Worm (Caenorhabditis elegans) whole organism, L3 larva: ENCODE results near the gene C29E4.13.

ENCODE experiments used
- ZK546.5 ChIP-seq: sonication (generic microtip); optimal IDR thresholded peaks from 2 replicates; lab custom pipeline; 2017; ENCODE audit warnings: missing biosample characterization, missing genetic modification characterization
- aly-2 ChIP-seq: fragments of 150-350 bp; optimal IDR thresholded peaks from 2 replicates; lab custom pipeline; 2014; ENCODE audit warnings: missing biosample characterization, missing genetic modification characterization
- ama-1 ChIP-seq: fragments of 150-350 bp; optimal IDR thresholded peaks from 2 replicates; lab custom pipeline; 2018
- ceh-28 ChIP-seq: fragments of 150-350 bp; optimal IDR thresholded peaks from 2 replicates; lab custom pipeline; 2014; ENCODE audit warnings: missing biosample characterization, missing genetic modification reagents, missing genetic modification characterization
- ceh-82 ChIP-seq: fragments of 150-350 bp; optimal IDR thresholded peaks from 2 replicates; lab custom pipeline; 2014; ENCODE audit warnings: missing biosample characterization, missing genetic modification characterization
- ceh-9 ChIP-seq: sonication (generic microtip); optimal IDR thresholded peaks from 2 replicates; lab custom pipeline; 2018; ENCODE audit warnings: missing biosample characterization, missing genetic modification characterization
- daf-12 ChIP-seq: fragments of 150-350 bp; optimal IDR thresholded peaks from 2 replicates; lab custom pipeline; 2014; ENCODE audit warnings: missing biosample characterization, missing genetic modification reagents, missing genetic modification characterization
- egl-27 ChIP-seq: sonication (generic microtip); optimal IDR thresholded peaks from 4 replicates; lab custom pipeline; 2017; ENCODE audit warnings: missing biosample characterization, missing genetic modification reagents, missing genetic modification characterization
- egl-5 ChIP-seq: fragments of 150-350 bp; optimal IDR thresholded peaks from 2 replicates; lab custom pipeline; 2017; ENCODE audit warnings: missing biosample characterization, missing genetic modification reagents, missing genetic modification characterization, inconsistent platforms
- elt-1 ChIP-seq: fragments of 150-350 bp; optimal IDR thresholded peaks from 2 replicates; lab custom pipeline; 2014; ENCODE audit warnings: missing biosample characterization, missing genetic modification characterization
- elt-3 ChIP-seq, 3 experiments: fragments of 150-350 bp in 1 of 3; sonication (generic microtip) in 2 of 3; optimal IDR thresholded peaks; 2 replicates in 2 of 3; 4 replicates in 1 of 3; lab custom pipeline; 2014 to 2017; ENCODE audit warnings: missing biosample characterization in 3 of 3, missing genetic modification characterization in 3 of 3
- eor-1 ChIP-seq, 2 experiments: fragments of 150-350 bp; optimal IDR thresholded peaks; 2 replicates each; lab custom pipeline; 2014 to 2018; ENCODE audit warnings: missing biosample characterization in 2 of 2, missing genetic modification characterization in 2 of 2
- fos-1 ChIP-seq: fragments of 150-350 bp; optimal IDR thresholded peaks from 2 replicates; lab custom pipeline; 2014; ENCODE audit warnings: missing biosample characterization, missing genetic modification characterization
- jun-1 ChIP-seq: fragments of 150-350 bp; optimal IDR thresholded peaks from 2 replicates; lab custom pipeline; 2014; ENCODE audit warnings: missing biosample characterization, missing genetic modification reagents, missing genetic modification characterization
- lin-15B ChIP-seq: fragments of 150-350 bp; optimal IDR thresholded peaks from 2 replicates; lab custom pipeline; 2014; ENCODE audit warnings: missing biosample characterization, missing genetic modification characterization
- lin-39 ChIP-seq: fragments of 150-350 bp; optimal IDR thresholded peaks from 2 replicates; lab custom pipeline; 2018; ENCODE audit warnings: missing biosample characterization, missing genetic modification reagents, missing genetic modification characterization
- lsy-12 ChIP-seq: sonication (generic microtip); optimal IDR thresholded peaks from 2 replicates; lab custom pipeline; 2016; ENCODE audit warnings: mild to moderate bottlenecking, missing genetic modification characterization, missing compliant biosample characterization
- mdl-1 ChIP-seq: fragments of 150-350 bp; optimal IDR thresholded peaks from 2 replicates; lab custom pipeline; 2014; ENCODE audit warnings: missing biosample characterization, missing genetic modification characterization
- mml-1 ChIP-seq: fragments of 150-350 bp; sonication (generic microtip); optimal IDR thresholded peaks from 3 replicates; lab custom pipeline; 2014; ENCODE audit warnings: missing biosample characterization, missing genetic modification characterization
- nhr-11 ChIP-seq: fragments of 150-350 bp; optimal IDR thresholded peaks from 2 replicates; lab custom pipeline; 2014; ENCODE audit warnings: missing biosample characterization, missing genetic modification characterization
- nhr-12 ChIP-seq: fragments of 150-350 bp; optimal IDR thresholded peaks from 2 replicates; lab custom pipeline; 2014; ENCODE audit warnings: missing biosample characterization, missing genetic modification characterization
- nhr-23 ChIP-seq: fragments of 150-350 bp; optimal IDR thresholded peaks from 2 replicates; lab custom pipeline; 2014; ENCODE audit warnings: missing biosample characterization, missing genetic modification reagents, missing genetic modification characterization
- nhr-25 ChIP-seq: sonication (generic microtip); optimal IDR thresholded peaks from 2 replicates; lab custom pipeline; 2017; ENCODE audit warnings: missing biosample characterization, missing genetic modification characterization
- nhr-28 ChIP-seq: fragments of 150-350 bp; optimal IDR thresholded peaks from 2 replicates; lab custom pipeline; 2014; ENCODE audit warnings: missing biosample characterization, missing genetic modification characterization
- nhr-43 ChIP-seq: sonication (generic microtip); optimal IDR thresholded peaks from 2 replicates; lab custom pipeline; 2016; ENCODE audit warnings: mild to moderate bottlenecking, missing genetic modification characterization, missing compliant biosample characterization; ENCODE audit not compliant: poor library complexity, severe bottlenecking
- nhr-67 ChIP-seq: fragments of 150-350 bp; optimal IDR thresholded peaks from 2 replicates; lab custom pipeline; 2014; ENCODE audit warnings: missing biosample characterization, missing genetic modification characterization
- nhr-76 ChIP-seq: fragments of 150-350 bp; sonication (generic microtip); optimal IDR thresholded peaks from 5 replicates; lab custom pipeline; 2014; ENCODE audit warnings: missing biosample characterization, missing genetic modification characterization
- skn-1 ChIP-seq: fragments of 150-350 bp; optimal IDR thresholded peaks from 2 replicates; lab custom pipeline; 2014; ENCODE audit warnings: missing biosample characterization, missing genetic modification characterization
- snpc-4 ChIP-seq: fragments of 150-350 bp; optimal IDR thresholded peaks from 2 replicates; lab custom pipeline; 2014; ENCODE audit warnings: missing biosample characterization, missing genetic modification characterization
- unc-39 ChIP-seq: sonication (generic microtip); optimal IDR thresholded peaks from 4 replicates; lab custom pipeline; 2017; ENCODE audit warnings: missing biosample characterization, missing genetic modification characterization
- unc-62 ChIP-seq: fragments of 150-350 bp; sonication (generic microtip); optimal IDR thresholded peaks from 4 replicates; lab custom pipeline; 2014; ENCODE audit warnings: missing biosample characterization, missing genetic modification reagents, missing genetic modification characterization
- zag-1 ChIP-seq: fragments of 150-350 bp; optimal IDR thresholded peaks from 2 replicates; lab custom pipeline; 2014; ENCODE audit warnings: missing biosample characterization, missing genetic modification characterization
- ztf-11 ChIP-seq: fragments of 150-350 bp; optimal IDR thresholded peaks from 2 replicates; lab custom pipeline; 2014; ENCODE audit warnings: missing biosample characterization, missing genetic modification characterization
- ztf-4 ChIP-seq: fragments of 150-350 bp; optimal IDR thresholded peaks from 2 replicates; lab custom pipeline; 2014; ENCODE audit warnings: missing biosample characterization, missing genetic modification characterization

The C29E4.13 gene

DNA sequence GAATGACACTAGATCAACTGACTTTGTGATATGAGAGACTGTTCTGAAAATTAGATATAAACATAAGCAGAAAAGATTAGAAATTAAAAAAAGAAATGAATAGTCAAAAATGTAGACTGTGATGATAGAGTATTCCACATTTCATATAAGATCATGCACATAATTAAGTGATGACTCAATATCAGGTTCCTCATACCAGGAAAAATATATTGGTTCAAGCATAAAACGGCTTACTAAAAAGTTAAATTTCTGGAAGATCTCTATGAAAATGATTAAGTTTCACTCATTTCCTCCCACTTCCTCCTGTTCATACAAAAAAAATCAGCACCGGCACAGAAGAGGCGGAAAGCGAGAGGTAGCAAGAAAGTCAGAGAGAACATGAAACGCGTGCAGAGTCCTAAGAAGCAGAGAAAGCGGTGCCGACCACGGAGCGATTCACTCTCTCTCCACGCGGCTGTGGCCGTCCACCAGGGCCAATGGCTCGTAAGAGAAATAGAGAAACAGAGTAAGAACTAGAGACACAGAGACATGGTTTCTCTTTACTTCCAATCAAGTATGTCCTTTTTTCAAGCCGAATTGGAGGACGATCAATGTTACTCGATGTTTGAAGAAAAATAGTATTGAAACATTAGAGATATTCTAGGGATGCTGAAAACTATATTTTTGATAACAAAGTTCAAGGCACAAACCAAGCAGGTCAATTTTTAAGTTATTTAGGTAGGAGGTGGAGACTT lies 36.8 kb downstream of the C29E4.13 start, which contains the start of the genes ZK688.5 and fahd-1 (continued):
- TF ChIP-seq snpc-4 (tag; lab: Kevin White, UChicago) (peak; percentile 47), nhr-12 (tag; lab: Kevin White, UChicago) (no peak), eor-1 (tag; optimal IDR thresholded peaks at IDR 0.05; lab: Kevin White, UChicago) (no peak), mml-1 (tag; lab: Kevin White, UChicago) (no peak)

- no peak for TF ChIP-seq ama-1 (lab: Kevin White, UChicago)
- no peak for TF ChIP-seq ztf-11 (tag; lab: Kevin White, UChicago)
- no peak for TF ChIP-seq nhr-43 (tag; lab: Kevin White, UChicago)
- no peak for TF ChIP-seq aly-2 (tag; lab: Kevin White, UChicago)
- no peak for TF ChIP-seq nhr-23
- TF ChIP-seq ceh-28 (tag; lab: Kevin White, UChicago) = no peak
- no peak for TF ChIP-seq ceh-82 (tag; lab: Kevin White, UChicago)
- TF ChIP-seq jun-1 = no peak
- no peak for TF ChIP-seq nhr-11
- no peak for TF ChIP-seq ceh-9 (tag; lab: Kevin White, UChicago)
- TF ChIP-seq egl-27 (tag; lab: Kevin White, UChicago) = no peak
- TF ChIP-seq unc-39 (tag; lab: Kevin White, UChicago) = no peak
These were observed 39.5 kb downstream of the C29E4.13 start for ce11 chrIII:7889036-7889435.

DNA sequence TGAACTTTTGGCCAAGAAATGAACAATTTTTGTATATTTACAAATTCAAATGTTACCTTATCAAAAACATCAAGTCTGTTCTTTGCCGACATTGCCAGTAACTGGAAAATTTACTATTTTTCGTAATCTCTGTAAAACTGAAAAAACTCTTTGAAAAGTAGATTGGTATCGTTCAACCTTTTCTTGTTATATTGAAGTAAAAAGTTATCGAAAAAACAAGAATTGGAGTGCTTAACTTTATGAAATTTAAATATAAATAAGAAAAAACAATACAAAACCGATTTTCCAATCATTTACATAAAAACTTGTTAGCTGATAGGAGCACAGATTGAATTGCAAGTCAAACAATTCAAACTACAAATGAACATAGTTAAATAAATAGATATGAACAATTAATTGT lies 43.7 kb downstream of the C29E4.13 start, which contains the start of gene ZK688.11:
Gene ZK688.11, minus strand, starts transcription at position 101 of the 400 bp plus-strand sequence.
- no peak for TF ChIP-seq egl-5 (tag; lab: Kevin White, UChicago)
- no peak for TF ChIP-seq nhr-76 (tag; lab: Kevin White, UChicago)
- TF ChIP-seq lin-39 (tag; lab: Kevin White, UChicago) = no peak
- TF ChIP-seq lin-15B (tag; lab: Kevin White, UChicago) = no peak
- no peak for TF ChIP-seq snpc-4 (tag; lab: Kevin White, UChicago)
- no peak for TF ChIP-seq fos-1 (tag; lab: Kevin White, UChicago)
- TF ChIP-seq ceh-28 (tag; lab: Kevin White, UChicago) = peak; percentile 3
- TF ChIP-seq mdl-1 (tag; lab: Kevin White, UChicago) = no peak

- no peak for TF ChIP-seq ZK546.5
- TF ChIP-seq lsy-12 (tag; lab: Kevin White, UChicago) = no peak
- TF ChIP-seq nhr-67 (tag; lab: Kevin White, UChicago) = no peak
- TF ChIP-seq ama-1 (lab: Kevin White, UChicago) = no peak
- TF ChIP-seq skn-1 (tag; lab: Kevin White, UChicago) = no peak
- no peak for TF ChIP-seq nhr-25 (tag; lab: Kevin White, UChicago)
- no peak for TF ChIP-seq nhr-28 (tag; lab: Kevin White, UChicago)
- no peak for TF ChIP-seq ceh-82 (tag; lab: Kevin White, UChicago)
- TF ChIP-seq snpc-4 (tag; lab: Kevin White, UChicago) = no peak
- TF ChIP-seq elt-3 (tag; optimal IDR thresholded peaks at IDR 0.05; lab: Kevin White, UChicago) = no peak
- no peak for TF ChIP-seq elt-1 (tag; lab: Kevin White, UChicago)
- no peak for TF ChIP-seq lin-39 (tag; lab: Kevin White, UChicago)
- no peak for TF ChIP-seq nhr-12 (tag; lab: Kevin White, UChicago)
- TF ChIP-seq mdl-1 (tag; lab: Kevin White, UChicago) = no peak
- no peak for TF ChIP-seq ztf-4
- TF ChIP-seq unc-62 = no peak
- TF ChIP-seq, all 47 proteins: peak for 0
These were observed 45.6 kb downstream of the C29E4.13 start, which contains the start of gene ZK688.9 for ce11 chrIII:7882900-7883299. ZK688.9 (minus strand) TSS chrIII:7883000.

DNA sequence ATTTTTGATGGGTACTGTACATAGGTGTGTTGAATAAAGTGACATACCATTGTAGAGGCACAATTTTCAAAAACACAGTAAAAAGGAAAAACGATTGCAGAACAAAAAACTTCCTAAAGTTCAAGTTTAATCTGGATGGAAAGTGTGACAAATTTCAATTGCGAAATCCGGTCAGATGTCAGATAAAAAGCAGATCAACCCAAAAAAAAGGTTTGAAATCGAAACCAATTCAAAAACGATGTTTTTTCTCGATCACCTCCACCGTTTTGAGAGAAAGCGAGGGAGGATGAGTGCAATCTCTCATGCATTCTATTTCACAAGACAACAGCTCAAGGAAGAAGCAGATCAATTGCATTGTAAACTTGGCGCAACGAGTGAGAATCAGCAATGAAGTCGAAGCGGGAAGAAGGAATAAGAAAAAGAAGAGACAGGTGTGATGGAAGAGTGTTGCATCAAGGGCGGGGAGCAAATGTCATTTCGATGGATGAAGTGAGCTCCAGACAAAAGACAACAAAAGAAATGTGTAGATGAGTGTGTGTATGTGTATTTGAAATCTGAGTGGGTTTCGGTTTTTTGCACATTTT lies 48.3 kb downstream of the C29E4.13 start:
- TF ChIP-seq zag-1 (tag; lab: Kevin White, UChicago) (no peak), ama-1 (lab: Kevin White, UChicago) (no peak), daf-12 (tag; lab: Kevin White, UChicago) (no peak), nhr-43 (tag; lab: Kevin White, UChicago) (no peak), mdl-1 (tag; lab: Kevin White, UChicago) (no peak), lin-39 (tag; lab: Kevin White, UChicago) (no peak), lin-15B (tag; lab: Kevin White, UChicago) (no peak)
